Worm (Caenorhabditis elegans) whole organism, L3 larva: ENCODE data around the gene warf-1.

Experiments used
- ama-1 ChIP-seq: fragments of 150-350 bp; optimal IDR thresholded peaks from 2 replicates; lab custom pipeline; 2018
- ceh-82 ChIP-seq: fragments of 150-350 bp; optimal IDR thresholded peaks from 2 replicates; lab custom pipeline; 2014; ENCODE audit warnings: missing biosample characterization, missing genetic modification characterization
- egl-27 ChIP-seq: sonication (generic microtip); optimal IDR thresholded peaks from 4 replicates; lab custom pipeline; 2017; ENCODE audit warnings: missing biosample characterization, missing genetic modification reagents, missing genetic modification characterization
- fos-1 ChIP-seq: fragments of 150-350 bp; optimal IDR thresholded peaks from 2 replicates; lab custom pipeline; 2014; ENCODE audit warnings: missing biosample characterization, missing genetic modification characterization
- skn-1 ChIP-seq: fragments of 150-350 bp; optimal IDR thresholded peaks from 2 replicates; lab custom pipeline; 2014; ENCODE audit warnings: missing biosample characterization, missing genetic modification characterization
- ztf-4 ChIP-seq: fragments of 150-350 bp; optimal IDR thresholded peaks from 2 replicates; lab custom pipeline; 2014; ENCODE audit warnings: missing biosample characterization, missing genetic modification characterization

- no peak for TF ChIP-seq skn-1
- TF ChIP-seq ztf-4, result no peak
- TF ChIP-seq fos-1, result no peak
- TF ChIP-seq ama-1 (lab: Kevin White, UChicago), result no peak
- TF ChIP-seq egl-27 (tag; lab: Kevin White, UChicago), result no peak
- no peak for TF ChIP-seq ceh-82 (tag; lab: Kevin White, UChicago)
Observed at ce11 chrIV:7646119-7646518, 11.5 kb downstream of the warf-1 start, which contains the start of gene hmg-5.
